Worm (Caenorhabditis elegans): Measurements from ENCODE around the gene C07A12.2.

Gene C07A12.2

ce11 chrX:4528905-4529304 is 15.7 kb upstream of the C07A12.2 start (continued):
- TF ChIP-seq pqm-1 (tag; optimal IDR thresholded peaks at IDR 0.05) (no peak), pag-3 (tag; optimal IDR thresholded peaks at IDR 0.05; ENCODE audit: borderline replicate concordance, insufficient read depth) (no peak), mef-2 (tag; optimal IDR thresholded peaks at IDR 0.05) (no peak), tlp-1 (tag; optimal IDR thresholded peaks at IDR 0.05) (no peak), sox-4 (tag; optimal IDR thresholded peaks at IDR 0.05) (no peak), pax-3 (tag; optimal IDR thresholded peaks at IDR 0.05) (no peak), nhr-19 (GFP tag; conservative IDR thresholded peaks at IDR 0.05) (peak; percentile 68), rnt-1 (tag; optimal IDR thresholded peaks at IDR 0.05) (no peak), mep-1 (tag; optimal IDR thresholded peaks at IDR 0.05) (peak; percentile 5), Y116A8C.19 (tag; optimal IDR thresholded peaks at IDR 0.05; ENCODE audit: borderline replicate concordance) (no peak), egl-27 (tag; optimal IDR thresholded peaks at IDR 0.05) (no peak), snu-23 (GFP tag; optimal IDR thresholded peaks at IDR 0.05) (peak; percentile 79), ceh-82 (tag; optimal IDR thresholded peaks at IDR 0.05) (no peak), unc-62 (GFP tag; optimal IDR thresholded peaks at IDR 0.05) (no peak), F16B12.6 (tag; optimal IDR thresholded peaks at IDR 0.05) (no peak), unc-98 (GFP tag; IDR thresholded peaks at IDR 0.05) (no peak), mab-9 (GFP tag; IDR thresholded peaks at IDR 0.05) (no peak), efl-1 (optimal IDR thresholded peaks at IDR 0.05) (no peak), efl-1 (GFP tag; optimal IDR thresholded peaks at IDR 0.05 in 1 of 2) (peak in 1 of 2 experiments; percentile 68), snpc-4 (tag; optimal IDR thresholded peaks at IDR 0.05) (no peak), ztf-11 (tag; optimal IDR thresholded peaks at IDR 0.05) (no peak), hlh-17 (GFP tag; optimal IDR thresholded peaks at IDR 0.05; ENCODE audit: borderline replicate concordance) (no peak), ces-1 (GFP tag; optimal IDR thresholded peaks at IDR 0.05) (no peak), unc-30 (tag; optimal IDR thresholded peaks at IDR 0.05) (no peak), ztf-4 (tag; optimal IDR thresholded peaks at IDR 0.05) (no peak), dsc-1 (tag; optimal IDR thresholded peaks at IDR 0.05) (no peak), nhr-90 (tag; optimal IDR thresholded peaks at IDR 0.05; ENCODE audit: poor library complexity) (peak; percentile 87), ets-5 (GFP tag; IDR thresholded peaks at IDR 0.05) (no peak), lsy-2 (tag; optimal IDR thresholded peaks at IDR 0.05) (peak; percentile 18 to 47), nhr-84 (tag; optimal IDR thresholded peaks at IDR 0.05) (no peak), ceh-90 (tag; optimal IDR thresholded peaks at IDR 0.05) (no peak), nhr-76 (tag; optimal IDR thresholded peaks at IDR 0.05) (no peak), elt-3 (tag; optimal IDR thresholded peaks at IDR 0.05) (peak; percentile 40 to 99 (median 90)), vab-15 (tag; optimal IDR thresholded peaks at IDR 0.05) (no peak), lin-35 (GFP tag; optimal IDR thresholded peaks at IDR 0.05) (peak in 1 of 2 experiments; percentile 73)

- TF ChIP-seq mep-1 (tag; optimal IDR thresholded peaks at IDR 0.05) (no peak), aly-2 (tag; optimal IDR thresholded peaks at IDR 0.05) (no peak), lin-35 (GFP tag; optimal IDR thresholded peaks at IDR 0.05) (no peak), unc-98 (GFP tag; IDR thresholded peaks at IDR 0.05) (no peak), lin-14 (GFP tag; optimal IDR thresholded peaks at IDR 0.05) (peak; percentile 38), efl-1 (optimal IDR thresholded peaks at IDR 0.05) (no peak), efl-1 (GFP tag; optimal IDR thresholded peaks at IDR 0.05 in 1 of 2) (peak in 1 of 2 experiments; percentile 52), nhr-71 (tag; optimal IDR thresholded peaks at IDR 0.05) (no peak), nhr-85 (tag) (peak; percentile 57), nhr-20 (tag; optimal IDR thresholded peaks at IDR 0.05) (peak; percentile 13), elt-2 (tag; optimal IDR thresholded peaks at IDR 0.05) (peak; percentile 38), fkh-10 (GFP tag; optimal IDR thresholded peaks at IDR 0.05) (no peak), blmp-1 (tag; optimal IDR thresholded peaks at IDR 0.05) (no peak), sptf-1 (tag; optimal IDR thresholded peaks at IDR 0.05) (no peak)
These were observed 14.1 kb upstream of the C07A12.2 start for ce11 chrX:4530426-4531044.
